Worm (Caenorhabditis elegans) whole organism, mixed stage, embryonic: ENCODE measurements around the gene Y57G11C.42.
A peak's percentile ranks its signal among the peaks of the same experiment; 100 is the strongest.

Experiments used
- M03D4.4 ChIP-seq: sonication (generic microtip); optimal IDR thresholded peaks from 2 replicates; lab custom pipeline; 2017; ENCODE audit warnings: mild to moderate bottlenecking, missing genetic modification characterization, missing compliant biosample characterization
- blmp-1 ChIP-seq: fragments of 150-350 bp; optimal IDR thresholded peaks from 2 replicates; lab custom pipeline; 2014; ENCODE audit warnings: missing biosample characterization, missing genetic modification characterization
- ceh-39 ChIP-seq: fragments of 150-350 bp; optimal IDR thresholded peaks from 2 replicates; lab custom pipeline; 2014; ENCODE audit warnings: missing biosample characterization, missing genetic modification characterization
- ceh-43 ChIP-seq: fragments of 200-800 bp; sonication (Bioruptor generic); optimal IDR thresholded peaks from 2 replicates; lab custom pipeline; 2018; ENCODE audit warnings: mild to moderate bottlenecking, missing genetic modification characterization, moderate library complexity, missing compliant biosample characterization
- ces-1 ChIP-seq: fragments of 150-350 bp; optimal IDR thresholded peaks from 2 replicates; lab custom pipeline; 2014; ENCODE audit warnings: missing biosample characterization, missing genetic modification reagents, missing genetic modification characterization
- cnd-1 ChIP-seq: fragments of 200-800 bp; sonication (Bioruptor generic); optimal IDR thresholded peaks from 2 replicates; lab custom pipeline; 2018; ENCODE audit warnings: mild to moderate bottlenecking, missing genetic modification characterization, missing compliant biosample characterization
- drap-1 ChIP-seq: fragments of 200-800 bp; sonication (Bioruptor generic); optimal IDR thresholded peaks from 3 replicates; lab custom pipeline; 2018; ENCODE audit warnings: mild to moderate bottlenecking, missing genetic modification characterization, missing compliant biosample characterization
- elt-1 ChIP-seq: sonication (generic microtip); optimal IDR thresholded peaks from 2 replicates; lab custom pipeline; 2017; ENCODE audit warnings: missing genetic modification characterization, mild to moderate bottlenecking, missing compliant biosample characterization, antibody characterized with exemption, moderate library complexity, borderline replicate concordance; ENCODE audit not compliant: insufficient read depth
- elt-3 ChIP-seq: fragments of 150-350 bp; optimal IDR thresholded peaks from 2 replicates; lab custom pipeline; 2014; ENCODE audit warnings: missing biosample characterization, missing genetic modification characterization
- flh-1 ChIP-seq: fragments of 200-800 bp; sonication (Bioruptor generic); optimal IDR thresholded peaks from 2 replicates; lab custom pipeline; 2018; ENCODE audit warnings: mild to moderate bottlenecking, missing genetic modification characterization, moderate library complexity, missing compliant biosample characterization
- ham-2 ChIP-seq: fragments of 200-800 bp; sonication (Bioruptor generic); optimal IDR thresholded peaks from 2 replicates; lab custom pipeline; 2018; ENCODE audit warnings: mild to moderate bottlenecking, missing genetic modification characterization, missing compliant biosample characterization
- hlh-1 ChIP-seq: fragments of 150-350 bp; optimal IDR thresholded peaks from 2 replicates; lab custom pipeline; 2014; ENCODE audit warnings: missing biosample characterization, missing genetic modification reagents, missing genetic modification characterization
- lin-13 ChIP-seq: fragments of 150-350 bp; optimal IDR thresholded peaks from 2 replicates; lab custom pipeline; 2014; ENCODE audit warnings: missing biosample characterization, missing genetic modification characterization
- lsy-2 ChIP-seq: fragments of 150-350 bp; optimal IDR thresholded peaks from 2 replicates; lab custom pipeline; 2014; ENCODE audit warnings: missing biosample characterization, missing genetic modification characterization
- mab-5 ChIP-seq: fragments of 150-350 bp; optimal IDR thresholded peaks from 2 replicates; lab custom pipeline; 2014; ENCODE audit warnings: missing biosample characterization, missing genetic modification characterization
- mep-1 ChIP-seq: fragments of 150-350 bp; optimal IDR thresholded peaks from 2 replicates; lab custom pipeline; 2017; ENCODE audit warnings: missing biosample characterization, missing genetic modification reagents, missing genetic modification characterization, inconsistent platforms
- mls-2 ChIP-seq: sonication (generic microtip); optimal IDR thresholded peaks from 2 replicates; lab custom pipeline; 2016; ENCODE audit warnings: mild to moderate bottlenecking, missing genetic modification characterization, moderate library complexity, missing compliant biosample characterization
- nhr-12 ChIP-seq: fragments of 150-350 bp; optimal IDR thresholded peaks from 2 replicates; lab custom pipeline; 2014; ENCODE audit warnings: missing biosample characterization, missing genetic modification characterization
- nhr-2 ChIP-seq: fragments of 150-350 bp; optimal IDR thresholded peaks from 2 replicates; lab custom pipeline; 2014; ENCODE audit warnings: missing biosample characterization, missing genetic modification characterization
- nhr-237 ChIP-seq: fragments of 150-350 bp; optimal IDR thresholded peaks from 2 replicates; lab custom pipeline; 2014; ENCODE audit warnings: missing biosample characterization, missing genetic modification characterization
- nhr-28 ChIP-seq: fragments of 150-350 bp; optimal IDR thresholded peaks from 2 replicates; lab custom pipeline; 2014; ENCODE audit warnings: missing biosample characterization, missing genetic modification characterization
- nhr-76 ChIP-seq: sonication (generic microtip); optimal IDR thresholded peaks from 2 replicates; lab custom pipeline; 2017; ENCODE audit warnings: missing biosample characterization, missing genetic modification characterization
- sem-2 ChIP-seq: fragments of 200-800 bp; sonication (Bioruptor generic); optimal IDR thresholded peaks from 2 replicates; lab custom pipeline; 2018; ENCODE audit warnings: mild to moderate bottlenecking, missing genetic modification characterization, missing compliant biosample characterization
- snpc-4 ChIP-seq: fragments of 150-350 bp; optimal IDR thresholded peaks from 2 replicates; lab custom pipeline; 2014; ENCODE audit warnings: missing biosample characterization, missing genetic modification characterization
- sptf-1 ChIP-seq: sonication (generic microtip); optimal IDR thresholded peaks from 2 replicates; lab custom pipeline; 2017; ENCODE audit warnings: mild to moderate bottlenecking, missing genetic modification characterization, moderate library complexity, missing compliant biosample characterization
- tbx-8 ChIP-seq: fragments of 200-800 bp; sonication (Bioruptor generic); optimal IDR thresholded peaks from 2 replicates; lab custom pipeline; 2018; ENCODE audit warnings: mild to moderate bottlenecking, missing genetic modification characterization, moderate library complexity, missing compliant biosample characterization
- unc-39 ChIP-seq: fragments of 150-350 bp; optimal IDR thresholded peaks from 2 replicates; lab custom pipeline; 2014; ENCODE audit warnings: missing biosample characterization, missing genetic modification characterization
- unc-62 ChIP-seq: fragments of 150-350 bp; optimal IDR thresholded peaks from 2 replicates; lab custom pipeline; 2014; ENCODE audit warnings: missing biosample characterization, missing genetic modification reagents, missing genetic modification characterization
- zip-8 ChIP-seq: fragments of 150-350 bp; optimal IDR thresholded peaks from 2 replicates; lab custom pipeline; 2014; ENCODE audit warnings: missing biosample characterization, missing genetic modification characterization
- ztf-11 ChIP-seq: fragments of 150-350 bp; optimal IDR thresholded peaks from 2 replicates; lab custom pipeline; 2014; ENCODE audit warnings: missing biosample characterization, missing genetic modification characterization

Y57G11C.42 gene

DNA sequence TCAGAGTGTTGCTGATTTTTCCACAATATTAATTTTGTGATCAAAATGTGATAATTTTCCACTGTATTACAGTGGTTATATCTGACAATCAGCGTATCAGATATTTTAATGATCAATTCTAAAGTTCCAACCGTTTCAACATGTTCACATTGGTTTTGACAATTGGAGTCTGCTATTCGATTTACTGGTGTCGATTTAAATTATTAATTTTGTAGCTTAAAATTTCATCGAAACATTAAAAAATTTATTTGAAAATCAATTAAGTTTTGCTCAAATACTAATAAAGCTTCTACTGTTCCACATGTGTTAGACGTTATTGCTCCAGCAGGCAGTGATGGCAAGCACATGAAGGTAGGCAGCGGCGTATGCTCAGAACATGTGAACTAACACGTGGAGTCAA lies 29.5 kb downstream of the Y57G11C.42 start:
- TF ChIP-seq elt-3 (tag; lab: Kevin White, UChicago), result no peak

ce11 chrIV:14759662-14760061 lies 31.3 kb downstream of the Y57G11C.42 start:
- no peak for TF ChIP-seq lsy-2 (tag; lab: Kevin White, UChicago)
- no peak for TF ChIP-seq mep-1
- TF ChIP-seq elt-3 (tag; lab: Kevin White, UChicago), result no peak
- no peak for TF ChIP-seq flh-1
- no peak for TF ChIP-seq mls-2 (tag; lab: Kevin White, UChicago)
- no peak for TF ChIP-seq mab-5 (tag; lab: Kevin White, UChicago)
- TF ChIP-seq M03D4.4 (tag; lab: Kevin White, UChicago), result no peak
- TF ChIP-seq ztf-11 (tag; lab: Kevin White, UChicago), result no peak
- TF ChIP-seq tbx-8 (GFP tag; lab: Kevin White, UChicago), result no peak
- TF ChIP-seq sptf-1 (tag; lab: Kevin White, UChicago), result no peak
- TF ChIP-seq, all 35 proteins: peak for 0

DNA sequence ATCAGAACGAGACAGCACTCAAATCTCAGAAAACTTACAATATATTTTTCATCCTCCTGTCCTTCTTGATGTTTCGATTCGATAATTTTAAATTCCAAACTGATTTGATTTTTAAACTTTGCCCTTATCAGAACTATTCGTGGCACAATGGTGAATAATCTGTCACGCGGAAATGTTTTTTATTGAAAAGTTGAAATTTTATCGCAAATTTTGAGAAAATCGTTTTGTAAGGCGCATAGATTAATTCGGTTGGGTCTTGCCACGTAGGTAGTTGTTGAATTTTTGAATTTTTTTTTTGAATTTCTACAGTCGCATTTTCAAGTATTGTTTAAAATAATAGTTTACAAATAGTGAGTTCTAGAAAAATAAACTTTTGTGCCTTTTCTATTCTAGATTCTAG lies 32.5 kb downstream of the Y57G11C.42 start, which contains the start of gene ptp-5.2:
Gene ptp-5.2 (minus strand): TSS at position 101 of the 400 bp plus-strand sequence.
- TF ChIP-seq M03D4.4 (tag; lab: Kevin White, UChicago) (no peak), ces-1 (GFP tag; lab: Kevin White, UChicago) (no peak), nhr-2 (no peak), mab-5 (tag; lab: Kevin White, UChicago) (no peak), elt-1 (tag; lab: Kevin White, UChicago) (no peak), ceh-43 (GFP tag; lab: Kevin White, UChicago) (no peak), elt-3 (tag; lab: Kevin White, UChicago) (no peak), zip-8 (tag; lab: Kevin White, UChicago) (no peak), lsy-2 (tag; lab: Kevin White, UChicago) (no peak), mep-1 (no peak), ceh-39 (tag; lab: Kevin White, UChicago) (no peak), unc-39 (tag; lab: Kevin White, UChicago) (no peak), blmp-1 (tag; lab: Kevin White, UChicago) (no peak), flh-1 (no peak), ham-2 (no peak), sem-2 (GFP tag; lab: Kevin White, UChicago) (no peak)

DNA sequence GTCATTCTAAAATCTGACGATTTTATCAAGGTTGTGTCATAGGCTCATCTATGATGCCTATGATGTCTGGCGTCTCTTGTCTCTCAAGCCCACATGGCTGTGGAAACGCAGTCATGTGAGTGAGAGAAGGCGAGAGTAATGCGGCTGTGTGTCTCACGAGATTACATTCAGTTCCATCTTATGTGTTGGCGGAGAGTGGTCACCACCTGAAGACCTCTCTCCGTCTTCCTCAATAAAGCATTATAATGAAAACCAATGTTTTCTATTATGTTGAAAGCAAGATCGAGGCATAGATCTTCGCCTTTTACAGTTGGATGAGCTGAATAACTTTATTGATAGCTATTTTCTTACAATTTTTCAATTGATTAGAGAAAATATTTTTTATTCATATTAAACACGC lies 35.0 kb downstream of the Y57G11C.42 start:
- peak; percentile 43 for TF ChIP-seq unc-62 (GFP tag; lab: Kevin White, UChicago)
- peak; percentile 12 for TF ChIP-seq ces-1 (GFP tag; lab: Kevin White, UChicago)
- TF ChIP-seq mep-1, result peak; percentile 26

ce11 chrIV:14763938-14764718 lies 35.8 kb downstream of the Y57G11C.42 start:
- TF ChIP-seq cnd-1, result no peak

DNA sequence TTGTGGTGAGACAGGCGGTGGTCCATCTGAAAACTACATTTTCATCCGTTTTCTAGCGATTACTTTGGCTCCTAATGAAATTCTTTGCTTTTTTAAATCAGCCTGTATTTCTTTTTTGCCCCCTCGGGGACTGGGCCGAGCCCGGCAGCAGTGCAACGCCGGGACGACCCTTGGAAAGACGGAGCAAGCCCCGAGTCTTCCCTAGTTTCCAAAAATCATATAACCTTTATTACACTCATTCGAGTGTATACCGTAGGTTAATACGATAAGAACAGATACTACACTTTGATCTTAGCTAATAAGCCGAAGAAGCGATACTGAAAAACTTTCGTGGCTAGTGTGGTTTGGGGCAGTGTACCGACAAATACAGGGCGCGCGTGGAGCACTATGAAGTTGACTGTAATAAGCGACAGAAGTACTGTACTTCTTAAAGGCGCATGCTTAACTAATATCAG lies 36.4 kb downstream of the Y57G11C.42 start:
- TF ChIP-seq nhr-28 (no peak), elt-1 (tag; lab: Kevin White, UChicago) (no peak), ces-1 (GFP tag; lab: Kevin White, UChicago) (no peak), nhr-76 (tag; lab: Kevin White, UChicago) (no peak), zip-8 (tag; lab: Kevin White, UChicago) (no peak), lsy-2 (tag; lab: Kevin White, UChicago) (no peak), flh-1 (no peak), lin-13 (tag; lab: Kevin White, UChicago) (no peak)

ce11 chrIV:14765336-14765735 lies 37.0 kb downstream of the Y57G11C.42 start, which contains the start of gene Y57G11C.5:
Gene Y57G11C.5, minus strand, starts transcription at chrIV:14765436.
- TF ChIP-seq nhr-12, result no peak
- TF ChIP-seq hlh-1 (tag; lab: Kevin White, UChicago), result no peak
- no peak for TF ChIP-seq nhr-76 (tag; lab: Kevin White, UChicago)
- TF ChIP-seq blmp-1 (tag; lab: Kevin White, UChicago), result no peak
- no peak for TF ChIP-seq nhr-2
- no peak for TF ChIP-seq snpc-4 (tag; lab: Kevin White, UChicago)
- TF ChIP-seq unc-39 (tag; lab: Kevin White, UChicago), result no peak
- TF ChIP-seq drap-1, result no peak
- TF ChIP-seq unc-62 (GFP tag; lab: Kevin White, UChicago), result no peak
- no peak for TF ChIP-seq nhr-28
- TF ChIP-seq mls-2 (tag; lab: Kevin White, UChicago), result no peak
- no peak for TF ChIP-seq sptf-1 (tag; lab: Kevin White, UChicago)
- no peak for TF ChIP-seq cnd-1
- TF ChIP-seq nhr-237 (tag; lab: Kevin White, UChicago), result no peak
- TF ChIP-seq elt-3 (tag; lab: Kevin White, UChicago), result no peak
